Fruit fly (Drosophila melanogaster) whole organism, embryonic: ENCODE data around the gene GatB.

Experiments
- Antp ChIP-seq: fragments of 200-800 bp; sonication (Bioruptor generic); optimal IDR thresholded peaks from 3 replicates; lab custom pipeline; 2016; ENCODE audit warnings: missing biosample characterization, missing genetic modification characterization
- Asciz ChIP-seq: fragments of 200-800 bp; sonication (Bioruptor generic); optimal IDR thresholded peaks from 2 replicates; lab custom pipeline; 2017; ENCODE audit warnings: missing biosample characterization, mild to moderate bottlenecking, missing genetic modification characterization, missing genetic modification reagents
- Bgb ChIP-seq: fragments of 200-800 bp; sonication (Bioruptor generic); IDR thresholded peaks from 2 replicates; pipeline ENCODE4 v1.3.6; 2022; ENCODE audit warnings: missing biosample characterization, missing genetic modification characterization; ENCODE audit not compliant: partially characterized antibody
- CG11247 ChIP-seq: fragments of 200-800 bp; sonication (Bioruptor generic); IDR thresholded peaks from 2 replicates; pipeline ENCODE4 v1.3.6; 2022; ENCODE audit warnings: missing biosample characterization, missing genetic modification characterization
- CG13123 ChIP-seq: fragments of 200-800 bp; sonication (Bioruptor generic); optimal IDR thresholded peaks from 2 replicates; lab custom pipeline; 2016; ENCODE audit warnings: missing biosample characterization, missing genetic modification characterization
- CG13287 ChIP-seq: fragments of 200-800 bp; sonication (Bioruptor generic); IDR thresholded peaks from 2 replicates; pipeline ENCODE4 v1.3.6; 2022; ENCODE audit warnings: missing biosample characterization, missing genetic modification characterization; ENCODE audit not compliant: partially characterized antibody
- CG14014 ChIP-seq: fragments of 200-800 bp; sonication (Bioruptor generic); IDR thresholded peaks from 2 replicates; pipeline ENCODE4 v1.3.6; 2022; ENCODE audit warnings: missing biosample characterization, missing genetic modification characterization
- CG14710 ChIP-seq: fragments of 200-800 bp; sonication (Bioruptor generic); optimal IDR thresholded peaks from 3 replicates; lab custom pipeline; 2019; ENCODE audit warnings: missing biosample characterization, mild to moderate bottlenecking, missing genetic modification characterization, moderate library complexity
- CG15011 ChIP-seq: fragments of 200-800 bp; sonication (Bioruptor generic); optimal IDR thresholded peaks from 3 replicates; lab custom pipeline; 2018; ENCODE audit warnings: missing biosample characterization, mild to moderate bottlenecking, missing genetic modification characterization
- CG15514 ChIP-seq: fragments of 200-800 bp; sonication (Bioruptor generic); optimal IDR thresholded peaks from 3 replicates; lab custom pipeline; 2017; ENCODE audit warnings: missing biosample characterization, missing genetic modification characterization, mild to moderate bottlenecking, moderate library complexity, missing genetic modification reagents
- CG16813 ChIP-seq: fragments of 200-800 bp; sonication (Bioruptor generic); IDR thresholded peaks from 3 replicates; pipeline ENCODE4 v1.3.6; 2022; ENCODE audit warnings: missing biosample characterization, missing genetic modification characterization; ENCODE audit not compliant: partially characterized antibody
- CG18011 ChIP-seq: fragments of 200-800 bp; sonication (Bioruptor generic); optimal IDR thresholded peaks from 2 replicates; lab custom pipeline; 2017; ENCODE audit warnings: missing biosample characterization, missing genetic modification characterization, mild to moderate bottlenecking, moderate library complexity, missing genotype
- CG2120 ChIP-seq: fragments of 200-800 bp; sonication (Bioruptor generic); optimal IDR thresholded peaks from 3 replicates; lab custom pipeline; 2016; ENCODE audit warnings: missing biosample characterization, missing genetic modification characterization
- CG2875 ChIP-seq: fragments of 200-800 bp; sonication (Bioruptor generic); optimal IDR thresholded peaks from 2 replicates; lab custom pipeline; 2017; ENCODE audit warnings: missing biosample characterization, mild to moderate bottlenecking, missing genetic modification characterization, missing genetic modification reagents
- CG30020 ChIP-seq: fragments of 200-800 bp; optimal IDR thresholded peaks from 2 replicates; lab custom pipeline; 2019; ENCODE audit warnings: missing biosample characterization, mild to moderate bottlenecking, missing genetic modification characterization, moderate library complexity
- CG30403 ChIP-seq: fragments of 200-800 bp; sonication (Bioruptor generic); optimal IDR thresholded peaks from 3 replicates; lab custom pipeline; 2016; ENCODE audit warnings: missing biosample characterization, missing genetic modification characterization
- CG30431 ChIP-seq: fragments of 200-800 bp; sonication (Bioruptor generic); optimal IDR thresholded peaks from 2 replicates; lab custom pipeline; 2017; ENCODE audit warnings: missing biosample characterization, missing genetic modification characterization
- CG31224 ChIP-seq: fragments of 200-800 bp; sonication (Bioruptor generic); IDR thresholded peaks from 2 replicates; pipeline ENCODE4 v1.3.6; 2022; ENCODE audit warnings: missing biosample characterization, missing genetic modification characterization
- CG32767 ChIP-seq: fragments of 200-800 bp; sonication (Bioruptor generic); IDR thresholded peaks from 2 replicates; pipeline ENCODE4 v1.3.6; 2022; ENCODE audit warnings: missing biosample characterization, missing genetic modification characterization
- CG6272 ChIP-seq: fragments of 200-800 bp; sonication (Bioruptor generic); IDR thresholded peaks from 2 replicates; pipeline ENCODE4 v1.3.6; 2022; ENCODE audit warnings: missing biosample characterization, missing genetic modification characterization
- CG9797 ChIP-seq: fragments of 200-800 bp; sonication (Bioruptor generic); optimal IDR thresholded peaks from 3 replicates; lab custom pipeline; 2018; ENCODE audit warnings: missing biosample characterization, mild to moderate bottlenecking, missing genetic modification characterization
- CG9932 ChIP-seq: fragments of 200-800 bp; sonication (Bioruptor generic); IDR thresholded peaks from 2 replicates; pipeline ENCODE4 v1.3.6; 2022; ENCODE audit warnings: missing biosample characterization, missing genetic modification characterization
- CHES-1-like ChIP-seq: fragments of 200-800 bp; sonication (Bioruptor generic); optimal IDR thresholded peaks from 2 replicates; lab custom pipeline; 2016; ENCODE audit warnings: missing biosample characterization, missing genetic modification characterization
- CoRest ChIP-seq: fragments of 200-800 bp; sonication (Bioruptor generic); optimal IDR thresholded peaks from 3 replicates; lab custom pipeline; 2018; ENCODE audit warnings: missing biosample characterization, mild to moderate bottlenecking, missing genetic modification characterization, moderate library complexity
- Dref ChIP-seq: fragments of 200-800 bp; sonication (Bioruptor generic); IDR thresholded peaks from 2 replicates; pipeline ENCODE4 v1.3.6; 2022; ENCODE audit warnings: missing biosample characterization, missing genetic modification characterization
- E2f1 ChIP-seq: fragments of 200-800 bp; sonication (Bioruptor generic); IDR thresholded peaks from 2 replicates; pipeline ENCODE4 v1.3.6; 2022; ENCODE audit warnings: missing biosample characterization, missing genetic modification characterization
- Hr39 ChIP-seq: fragments of >200 bp; optimal IDR thresholded peaks from 2 replicates; lab custom pipeline; 2017
- Hr51 ChIP-seq, 2 experiments: fragments of 200-800 bp; sonication (Bioruptor generic); optimal IDR thresholded peaks; 2 replicates in 1 of 2; 3 replicates in 1 of 2; lab custom pipeline; 2016 to 2018; ENCODE audit warnings: missing biosample characterization in 2 of 2, missing genetic modification characterization in 2 of 2, mild to moderate bottlenecking in 1 of 2, moderate library complexity in 1 of 2
- MBD-R2 ChIP-seq: fragments of 200-800 bp; sonication (Bioruptor generic); IDR thresholded peaks from 2 replicates; pipeline ENCODE4 v1.3.6; 2022; ENCODE audit warnings: missing biosample characterization, missing genetic modification characterization
- MESR4 ChIP-seq: fragments of 200-800 bp; sonication (Bioruptor generic); optimal IDR thresholded peaks from 2 replicates; lab custom pipeline; 2018; ENCODE audit warnings: missing biosample characterization, mild to moderate bottlenecking, missing genetic modification characterization, moderate library complexity
- Nf-YB ChIP-seq: fragments of 200-800 bp; sonication (Bioruptor generic); optimal IDR thresholded peaks from 3 replicates; lab custom pipeline; 2019; ENCODE audit warnings: missing biosample characterization, mild to moderate bottlenecking, missing genetic modification characterization, moderate library complexity
- Oaz ChIP-seq: fragments of 200-800 bp; sonication (Bioruptor generic); IDR thresholded peaks from 2 replicates; pipeline ENCODE4 v1.3.6; 2022; ENCODE audit warnings: missing biosample characterization, missing genetic modification characterization
- Sox100B ChIP-seq: fragments of 200-800 bp; sonication (Bioruptor generic); optimal IDR thresholded peaks from 3 replicates; lab custom pipeline; 2018; ENCODE audit warnings: missing biosample characterization, mild to moderate bottlenecking, missing genetic modification characterization
- Spps ChIP-seq: fragments of 200-800 bp; sonication (Bioruptor generic); optimal IDR thresholded peaks from 2 replicates; lab custom pipeline; 2018; ENCODE audit warnings: missing biosample characterization, mild to moderate bottlenecking, missing genetic modification characterization
- TFAM ChIP-seq: fragments of 200-800 bp; sonication (Bioruptor generic); optimal IDR thresholded peaks from 2 replicates; lab custom pipeline; 2017; ENCODE audit warnings: missing biosample characterization, missing genetic modification characterization, inconsistent platforms
- ab ChIP-seq: fragments of 200-800 bp; sonication (Bioruptor generic); optimal IDR thresholded peaks from 2 replicates; lab custom pipeline; 2016; ENCODE audit warnings: missing biosample characterization, missing genetic modification characterization
- az2 ChIP-seq: fragments of 200-800 bp; sonication (Bioruptor generic); optimal IDR thresholded peaks from 3 replicates; lab custom pipeline; 2016; ENCODE audit warnings: missing biosample characterization, missing genetic modification characterization
- bigmax ChIP-seq: fragments of 200-800 bp; sonication (Bioruptor generic); optimal IDR thresholded peaks from 2 replicates; lab custom pipeline; 2018; ENCODE audit warnings: missing biosample characterization, mild to moderate bottlenecking, missing genetic modification characterization
- dan ChIP-seq: fragments of 200-800 bp; sonication (Bioruptor generic); IDR thresholded peaks from 2 replicates; pipeline ENCODE4 v1.3.6; 2022; ENCODE audit warnings: missing biosample characterization, missing genetic modification characterization
- dmrt99B ChIP-seq: fragments of 200-800 bp; sonication (Bioruptor generic); optimal IDR thresholded peaks from 2 replicates; lab custom pipeline; 2018; ENCODE audit warnings: missing biosample characterization, mild to moderate bottlenecking, missing genetic modification characterization, moderate library complexity
- dysf ChIP-seq: fragments of 200-800 bp; sonication (Bioruptor generic); IDR thresholded peaks from 3 replicates; pipeline ENCODE4 v1.3.6; 2022; ENCODE audit warnings: missing biosample characterization, missing genetic modification characterization
- gem ChIP-seq: fragments of 200-800 bp; sonication (Bioruptor generic); optimal IDR thresholded peaks from 2 replicates; lab custom pipeline; 2019; ENCODE audit warnings: missing biosample characterization, mild to moderate bottlenecking, missing genetic modification characterization, moderate library complexity
- lilli ChIP-seq: fragments of 200-800 bp; sonication (Bioruptor generic); optimal IDR thresholded peaks from 3 replicates; lab custom pipeline; 2016; ENCODE audit warnings: missing biosample characterization, missing genetic modification characterization
- lola ChIP-seq, 3 experiments: fragments of >200 bp in 2 of 3; fragments of 200-800 bp in 1 of 3; sonication (Bioruptor generic) in 1 of 3; optimal IDR thresholded peaks; 2 replicates each; lab custom pipeline; 2017 to 2019; ENCODE audit warnings: missing biosample characterization in 3 of 3, missing genetic modification characterization in 3 of 3, mild to moderate bottlenecking in 1 of 3, moderate library complexity in 1 of 3
- pho ChIP-seq: fragments of 200-800 bp; sonication (Bioruptor generic); optimal IDR thresholded peaks from 2 replicates; lab custom pipeline; 2016; ENCODE audit warnings: missing biosample characterization, missing genetic modification characterization
- salm ChIP-seq: fragments of 200-800 bp; sonication (Bioruptor generic); optimal IDR thresholded peaks from 2 replicates; lab custom pipeline; 2018; ENCODE audit warnings: missing biosample characterization, mild to moderate bottlenecking, missing genetic modification characterization
- sc ChIP-seq, 3 experiments: fragments of >200 bp in 2 of 3; fragments of 200-800 bp in 1 of 3; sonication (Bioruptor generic) in 1 of 3; optimal IDR thresholded peaks; 2 replicates in 2 of 3; 3 replicates in 1 of 3; lab custom pipeline; 2017; ENCODE audit warnings: mild to moderate bottlenecking in 1 of 3, missing biosample characterization in 1 of 3, missing genetic modification characterization in 1 of 3, missing genetic modification reagents in 1 of 3
- slou ChIP-seq: fragments of 200-800 bp; sonication (Bioruptor generic); optimal IDR thresholded peaks from 3 replicates; lab custom pipeline; 2016; ENCODE audit warnings: missing biosample characterization, missing genetic modification characterization
- tio ChIP-seq: fragments of 200-800 bp; sonication (Bioruptor generic); optimal IDR thresholded peaks from 2 replicates; lab custom pipeline; 2017; ENCODE audit warnings: missing biosample characterization, missing genetic modification characterization, inconsistent platforms
- wek ChIP-seq: fragments of 200-800 bp; sonication (Bioruptor generic); optimal IDR thresholded peaks from 3 replicates; lab custom pipeline; 2018; ENCODE audit warnings: missing biosample characterization, mild to moderate bottlenecking, missing genetic modification characterization, moderate library complexity
- zf30C ChIP-seq: fragments of 200-800 bp; sonication (Bioruptor generic); optimal IDR thresholded peaks from 3 replicates; lab custom pipeline; 2018; ENCODE audit warnings: missing biosample characterization, mild to moderate bottlenecking, missing genetic modification characterization

The GatB gene

DNA sequence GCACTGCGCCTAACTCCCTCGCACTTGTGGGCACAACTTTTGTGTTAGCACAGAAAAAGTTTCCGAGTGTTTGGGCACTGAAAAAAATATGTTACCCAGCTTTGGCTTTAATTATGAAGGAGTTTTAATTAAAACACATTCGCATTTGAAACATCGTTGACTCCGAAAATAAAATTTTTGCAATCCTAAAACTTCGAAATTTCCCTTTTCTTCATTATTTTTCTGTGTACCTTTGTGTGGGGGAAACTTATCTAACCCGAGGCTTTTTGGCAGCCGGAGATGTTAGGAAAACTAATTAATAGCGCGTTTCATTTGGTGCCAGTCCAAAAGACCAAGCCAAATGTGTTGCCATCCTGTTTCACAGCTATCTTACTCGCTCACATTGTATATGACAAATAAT, 38.4 kb downstream of the GatB start (continued):
- TF ChIP-seq bigmax (GFP tag; lab: Kevin White, UChicago) (no peak), CG16813 (GFP tag; lab: Robert Waterston, UW) (no peak), CG13287 (GFP tag; lab: Robert Waterston, UW) (no peak), CG30020 (no peak), CG13123 (GFP tag; lab: Kevin White, UChicago) (no peak), sc (optimal IDR thresholded peaks at IDR 0.05; lab: Kevin White, UChicago) (no peak), sc (GFP tag; optimal IDR thresholded peaks at IDR 0.05; lab: Kevin White, UChicago) (no peak), E2f1 (GFP tag; lab: Robert Waterston, UW) (no peak), gem (tag; lab: Kevin White, UChicago) (peak; percentile 39), CHES-1-like (GFP tag; lab: Kevin White, UChicago) (no peak), dysf (GFP tag; lab: Robert Waterston, UW) (0 out of 3 replicates have a peak, but pooled peaks have one; percentile 12), CG31224 (GFP tag; lab: Robert Waterston, UW) (no peak), MESR4 (GFP tag; lab: Kevin White, UChicago) (no peak), slou (GFP tag; lab: Kevin White, UChicago) (no peak), CG30403 (GFP tag; lab: Kevin White, UChicago) (no peak), CG11247 (GFP tag; lab: Robert Waterston, UW) (no peak), pho (GFP tag; lab: Kevin White, UChicago) (no peak), CG14014 (GFP tag; lab: Robert Waterston, UW) (no peak), lola (GFP tag; optimal IDR thresholded peaks at IDR 0.05; lab: Kevin White, UChicago) (no peak), MBD-R2 (GFP tag; lab: Robert Waterston, UW) (no peak), CG6272 (GFP tag; lab: Robert Waterston, UW) (no peak), CG15011 (GFP tag; lab: Kevin White, UChicago) (no peak), az2 (no peak), dan (GFP tag; lab: Robert Waterston, UW) (no peak), Dref (no peak), CG15514 (GFP tag; lab: Kevin White, UChicago) (peak; percentile 41), CG32767 (GFP tag; lab: Robert Waterston, UW) (no peak), Oaz (GFP tag; lab: Robert Waterston, UW) (no peak), Sox100B (no peak), Bgb (GFP tag; lab: Robert Waterston, UW) (no peak), lilli (GFP tag; lab: Kevin White, UChicago) (peak; percentile 45), Hr39 (lab: Kevin White, UChicago) (no peak), Nf-YB (GFP tag; lab: Kevin White, UChicago) (no peak), tio (GFP tag; lab: Kevin White, UChicago) (no peak), Hr51 (GFP tag; optimal IDR thresholded peaks at IDR 0.05; lab: Kevin White, UChicago) (peak in 1 of 2 experiments; percentile 29), CG18011 (no peak), CG2875 (GFP tag; lab: Kevin White, UChicago) (no peak), CG30431 (GFP tag; lab: Kevin White, UChicago) (no peak), CoRest (no peak), Asciz (GFP tag; lab: Kevin White, UChicago) (peak; percentile 9), CG14710 (no peak), CG2120 (GFP tag; lab: Kevin White, UChicago) (peak; percentile 35), TFAM (GFP tag; lab: Kevin White, UChicago) (no peak), dmrt99B (tag; lab: Kevin White, UChicago) (peak; percentile 21), ab (GFP tag; lab: Kevin White, UChicago) (no peak), zf30C (GFP tag; lab: Kevin White, UChicago) (no peak), CG9797 (no peak), Antp (no peak), CG9932 (GFP tag; lab: Robert Waterston, UW) (0 out of 2 replicates have a peak, but pooled peaks have one; percentile 16), salm (tag; lab: Kevin White, UChicago) (no peak), wek (GFP tag; lab: Kevin White, UChicago) (no peak), Spps (tag; lab: Kevin White, UChicago) (no peak)
